Worm (Caenorhabditis elegans) whole organism, mixed stage, embryonic: ENCODE data around the gene skr-10.

Source experiments
- M03D4.4 ChIP-seq: sonication (generic microtip); optimal IDR thresholded peaks from 2 replicates; lab custom pipeline; 2017; ENCODE audit warnings: mild to moderate bottlenecking, missing genetic modification characterization, missing compliant biosample characterization
- bed-3 ChIP-seq: fragments of 200-800 bp; sonication (Bioruptor generic); optimal IDR thresholded peaks from 3 replicates; lab custom pipeline; 2018; ENCODE audit warnings: mild to moderate bottlenecking, missing genetic modification characterization, moderate library complexity, missing compliant biosample characterization
- blmp-1 ChIP-seq: fragments of 150-350 bp; optimal IDR thresholded peaks from 2 replicates; lab custom pipeline; 2014; ENCODE audit warnings: missing biosample characterization, missing genetic modification characterization
- ceh-39 ChIP-seq: fragments of 150-350 bp; optimal IDR thresholded peaks from 2 replicates; lab custom pipeline; 2014; ENCODE audit warnings: missing biosample characterization, missing genetic modification characterization
- ceh-43 ChIP-seq: fragments of 200-800 bp; sonication (Bioruptor generic); optimal IDR thresholded peaks from 2 replicates; lab custom pipeline; 2018; ENCODE audit warnings: mild to moderate bottlenecking, missing genetic modification characterization, moderate library complexity, missing compliant biosample characterization
- ceh-83 ChIP-seq: fragments of 200-800 bp; sonication (Bioruptor generic); optimal IDR thresholded peaks from 2 replicates; lab custom pipeline; 2018; ENCODE audit warnings: mild to moderate bottlenecking, missing genetic modification characterization, missing compliant biosample characterization
- ces-1 ChIP-seq: fragments of 150-350 bp; optimal IDR thresholded peaks from 2 replicates; lab custom pipeline; 2014; ENCODE audit warnings: missing biosample characterization, missing genetic modification reagents, missing genetic modification characterization
- cnd-1 ChIP-seq: fragments of 200-800 bp; sonication (Bioruptor generic); optimal IDR thresholded peaks from 2 replicates; lab custom pipeline; 2018; ENCODE audit warnings: mild to moderate bottlenecking, missing genetic modification characterization, missing compliant biosample characterization
- elt-1 ChIP-seq: sonication (generic microtip); optimal IDR thresholded peaks from 2 replicates; lab custom pipeline; 2017; ENCODE audit warnings: missing genetic modification characterization, mild to moderate bottlenecking, missing compliant biosample characterization, antibody characterized with exemption, moderate library complexity, borderline replicate concordance; ENCODE audit not compliant: insufficient read depth
- elt-3 ChIP-seq: fragments of 150-350 bp; optimal IDR thresholded peaks from 2 replicates; lab custom pipeline; 2014; ENCODE audit warnings: missing biosample characterization, missing genetic modification characterization
- flh-1 ChIP-seq: fragments of 200-800 bp; sonication (Bioruptor generic); optimal IDR thresholded peaks from 2 replicates; lab custom pipeline; 2018; ENCODE audit warnings: mild to moderate bottlenecking, missing genetic modification characterization, moderate library complexity, missing compliant biosample characterization
- ham-2 ChIP-seq: fragments of 200-800 bp; sonication (Bioruptor generic); optimal IDR thresholded peaks from 2 replicates; lab custom pipeline; 2018; ENCODE audit warnings: mild to moderate bottlenecking, missing genetic modification characterization, missing compliant biosample characterization
- hlh-1 ChIP-seq: fragments of 150-350 bp; optimal IDR thresholded peaks from 2 replicates; lab custom pipeline; 2014; ENCODE audit warnings: missing biosample characterization, missing genetic modification reagents, missing genetic modification characterization
- lin-13 ChIP-seq: fragments of 150-350 bp; optimal IDR thresholded peaks from 2 replicates; lab custom pipeline; 2014; ENCODE audit warnings: missing biosample characterization, missing genetic modification characterization
- lin-32 ChIP-seq: fragments of 200-800 bp; sonication (Bioruptor generic); optimal IDR thresholded peaks from 2 replicates; lab custom pipeline; 2018; ENCODE audit warnings: mild to moderate bottlenecking, missing genetic modification characterization, missing compliant biosample characterization
- lsy-2 ChIP-seq: fragments of 150-350 bp; optimal IDR thresholded peaks from 2 replicates; lab custom pipeline; 2014; ENCODE audit warnings: missing biosample characterization, missing genetic modification characterization
- mep-1 ChIP-seq: fragments of 150-350 bp; optimal IDR thresholded peaks from 2 replicates; lab custom pipeline; 2017; ENCODE audit warnings: missing biosample characterization, missing genetic modification reagents, missing genetic modification characterization, inconsistent platforms
- mls-2 ChIP-seq: sonication (generic microtip); optimal IDR thresholded peaks from 2 replicates; lab custom pipeline; 2016; ENCODE audit warnings: mild to moderate bottlenecking, missing genetic modification characterization, moderate library complexity, missing compliant biosample characterization
- nhr-237 ChIP-seq: fragments of 150-350 bp; optimal IDR thresholded peaks from 2 replicates; lab custom pipeline; 2014; ENCODE audit warnings: missing biosample characterization, missing genetic modification characterization
- nhr-28 ChIP-seq: fragments of 150-350 bp; optimal IDR thresholded peaks from 2 replicates; lab custom pipeline; 2014; ENCODE audit warnings: missing biosample characterization, missing genetic modification characterization
- pha-4 ChIP-seq: fragments of 150-350 bp; optimal IDR thresholded peaks from 2 replicates; lab custom pipeline; 2018; ENCODE audit warnings: missing biosample characterization, missing genetic modification reagents, missing genetic modification characterization
- sem-2 ChIP-seq: fragments of 200-800 bp; sonication (Bioruptor generic); optimal IDR thresholded peaks from 2 replicates; lab custom pipeline; 2018; ENCODE audit warnings: mild to moderate bottlenecking, missing genetic modification characterization, missing compliant biosample characterization
- snpc-4 ChIP-seq: fragments of 150-350 bp; optimal IDR thresholded peaks from 2 replicates; lab custom pipeline; 2014; ENCODE audit warnings: missing biosample characterization, missing genetic modification characterization
- sptf-1 ChIP-seq: sonication (generic microtip); optimal IDR thresholded peaks from 2 replicates; lab custom pipeline; 2017; ENCODE audit warnings: mild to moderate bottlenecking, missing genetic modification characterization, moderate library complexity, missing compliant biosample characterization
- tbx-8 ChIP-seq: fragments of 200-800 bp; sonication (Bioruptor generic); optimal IDR thresholded peaks from 2 replicates; lab custom pipeline; 2018; ENCODE audit warnings: mild to moderate bottlenecking, missing genetic modification characterization, moderate library complexity, missing compliant biosample characterization
- unc-120 ChIP-seq: sonication (generic microtip); optimal IDR thresholded peaks from 2 replicates; lab custom pipeline; 2017; ENCODE audit warnings: missing genetic modification characterization, missing compliant biosample characterization; ENCODE audit not compliant: poor library complexity, severe bottlenecking
- unc-62 ChIP-seq: fragments of 150-350 bp; optimal IDR thresholded peaks from 2 replicates; lab custom pipeline; 2014; ENCODE audit warnings: missing biosample characterization, missing genetic modification reagents, missing genetic modification characterization
- zip-8 ChIP-seq: fragments of 150-350 bp; optimal IDR thresholded peaks from 2 replicates; lab custom pipeline; 2014; ENCODE audit warnings: missing biosample characterization, missing genetic modification characterization
- ztf-11 ChIP-seq: fragments of 150-350 bp; optimal IDR thresholded peaks from 2 replicates; lab custom pipeline; 2014; ENCODE audit warnings: missing biosample characterization, missing genetic modification characterization

The skr-10 gene

DNA sequence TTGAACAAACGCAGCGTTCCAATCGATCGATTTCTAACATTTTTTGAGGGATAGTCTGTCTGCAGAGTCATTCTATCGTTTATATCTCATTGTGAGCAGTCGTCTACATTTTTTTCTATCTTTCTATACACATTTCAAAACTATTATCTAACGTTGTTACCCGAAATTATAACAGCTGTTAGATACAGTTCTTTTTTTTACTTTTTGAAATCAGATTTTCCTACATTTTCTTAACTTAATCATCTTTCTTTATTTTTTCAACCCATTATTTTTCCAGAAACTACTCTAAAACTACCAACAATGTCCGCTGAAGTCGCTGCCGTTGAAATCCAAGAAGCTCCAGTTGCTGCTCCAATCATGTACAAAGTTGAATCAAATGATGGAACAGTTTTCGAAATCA lies at the start of gene skr-10:
TSS of gene skr-10 (plus strand) at position 301 of the 400 bp plus-strand sequence.
- TF ChIP-seq ztf-11 (tag; lab: Kevin White, UChicago): no peak
- TF ChIP-seq lin-32 (GFP tag; lab: Kevin White, UChicago): no peak
- no peak for TF ChIP-seq sem-2 (GFP tag; lab: Kevin White, UChicago)
- TF ChIP-seq nhr-237 (tag; lab: Kevin White, UChicago): no peak
- no peak for TF ChIP-seq ceh-43 (GFP tag; lab: Kevin White, UChicago)
- TF ChIP-seq snpc-4 (tag; lab: Kevin White, UChicago): no peak
- no peak for TF ChIP-seq mls-2 (tag; lab: Kevin White, UChicago)
- TF ChIP-seq elt-1: no peak
- TF ChIP-seq M03D4.4 (tag; lab: Kevin White, UChicago): no peak
- no peak for TF ChIP-seq zip-8 (tag; lab: Kevin White, UChicago)
- no peak for TF ChIP-seq cnd-1 (tag; lab: Kevin White, UChicago)
- TF ChIP-seq nhr-28 (tag; lab: Kevin White, UChicago): no peak
- no peak for TF ChIP-seq ceh-39 (tag; lab: Kevin White, UChicago)
- no peak for TF ChIP-seq ham-2 (GFP tag; lab: Kevin White, UChicago)
- no peak for TF ChIP-seq unc-120 (tag; lab: Kevin White, UChicago)
- no peak for TF ChIP-seq ceh-83 (GFP tag; lab: Kevin White, UChicago)

DNA sequence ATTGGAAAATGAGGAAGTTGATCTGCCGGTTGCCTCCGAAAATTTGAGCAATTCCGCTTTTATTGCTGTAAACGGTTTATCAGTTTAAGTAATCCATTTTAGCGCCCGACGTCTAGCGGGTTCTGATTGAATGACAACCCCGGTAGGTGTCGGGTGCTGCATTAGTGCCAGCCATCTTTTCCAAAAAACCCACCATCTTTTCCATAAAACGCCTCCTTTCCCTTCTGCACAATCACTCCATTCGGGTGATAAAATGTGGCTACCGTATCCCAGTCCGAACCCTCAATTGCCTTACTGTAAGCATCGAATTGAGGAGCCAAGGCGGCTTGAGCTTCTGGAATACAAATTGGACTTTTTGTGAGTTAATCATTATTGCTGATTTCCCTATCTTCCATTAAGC lies 46.4 kb upstream of the skr-10 start:
- TF ChIP-seq unc-120 (tag; lab: Kevin White, UChicago) (no peak), hlh-1 (tag; lab: Kevin White, UChicago) (no peak), unc-62 (no peak), M03D4.4 (tag; lab: Kevin White, UChicago) (no peak), ceh-43 (GFP tag; lab: Kevin White, UChicago) (no peak), ceh-83 (GFP tag; lab: Kevin White, UChicago) (no peak), ham-2 (GFP tag; lab: Kevin White, UChicago) (no peak), nhr-28 (tag; lab: Kevin White, UChicago) (no peak), ceh-39 (tag; lab: Kevin White, UChicago) (no peak), mep-1 (tag; lab: Kevin White, UChicago) (no peak), blmp-1 (tag; lab: Kevin White, UChicago) (no peak), cnd-1 (tag; lab: Kevin White, UChicago) (no peak), ces-1 (GFP tag; lab: Kevin White, UChicago) (no peak), bed-3 (GFP tag; lab: Kevin White, UChicago) (no peak), nhr-237 (tag; lab: Kevin White, UChicago) (no peak), sptf-1 (no peak), sem-2 (GFP tag; lab: Kevin White, UChicago) (no peak)

DNA sequence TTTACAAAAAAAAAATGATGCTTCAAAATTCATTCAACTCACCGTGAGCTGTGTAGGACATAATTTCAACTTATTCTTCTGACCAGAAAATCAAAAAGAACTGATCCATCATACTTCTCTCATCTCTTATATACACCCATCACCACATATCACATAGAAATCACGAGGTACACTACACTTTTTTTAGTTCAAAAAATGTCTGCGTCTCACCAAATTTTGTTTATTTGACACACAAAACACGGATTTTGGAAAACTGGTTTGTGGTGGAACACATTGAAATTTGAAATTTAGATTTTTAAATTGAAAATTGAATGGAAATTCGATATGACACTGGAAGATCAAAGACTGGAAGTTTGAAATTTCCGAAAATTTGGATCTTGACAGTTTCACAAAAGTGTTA lies 45.5 kb upstream of the skr-10 start, which contains the start of gene Y105C5B.5:
TSS of gene Y105C5B.5 (minus strand) at position 103 of the 400 bp plus-strand sequence.
- TF ChIP-seq zip-8 (tag; lab: Kevin White, UChicago) (no peak), pha-4 (no peak), unc-62 (no peak), lin-32 (GFP tag; lab: Kevin White, UChicago) (no peak), ceh-83 (GFP tag; lab: Kevin White, UChicago) (no peak), snpc-4 (tag; lab: Kevin White, UChicago) (no peak), elt-1 (no peak), nhr-28 (tag; lab: Kevin White, UChicago) (no peak), elt-3 (tag; lab: Kevin White, UChicago) (no peak), flh-1 (no peak), mep-1 (tag; lab: Kevin White, UChicago) (no peak), sem-2 (GFP tag; lab: Kevin White, UChicago) (no peak), lin-13 (tag; lab: Kevin White, UChicago) (no peak), ces-1 (GFP tag; lab: Kevin White, UChicago) (no peak)

DNA sequence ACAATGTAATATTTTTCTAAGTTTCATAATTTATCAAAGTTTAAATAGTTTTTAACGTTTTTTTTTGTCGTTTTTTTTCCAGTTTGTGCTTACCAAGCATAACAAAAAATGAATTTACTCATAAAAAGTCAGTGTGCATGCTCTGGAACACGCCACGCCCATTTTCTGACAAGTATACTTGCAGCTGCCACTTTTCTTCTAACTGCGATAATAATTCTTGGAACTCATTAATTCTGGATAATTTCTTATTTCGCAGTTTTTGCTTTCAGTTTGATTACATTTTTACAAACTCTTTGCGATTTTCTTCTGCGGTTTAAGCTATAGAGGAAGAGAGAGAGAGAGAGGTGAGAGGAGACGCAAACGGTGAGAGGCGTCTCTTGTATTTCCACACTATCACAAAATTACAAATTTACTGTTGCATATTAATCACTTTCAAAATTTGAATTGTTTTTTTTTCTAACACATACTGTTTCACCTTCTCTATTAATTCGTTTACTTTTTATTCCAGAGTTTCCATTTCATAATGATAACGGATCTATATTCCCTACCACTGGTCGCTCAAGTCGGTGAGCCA lies 40.5 kb upstream of the skr-10 start, which contains the start of gene srv-15:
TSS of gene srv-15 (plus strand) at position 524 of the 574 bp plus-strand sequence.
- TF ChIP-seq tbx-8 (no peak), lsy-2 (tag; lab: Kevin White, UChicago) (no peak), elt-3 (tag; lab: Kevin White, UChicago) (no peak), lin-32 (GFP tag; lab: Kevin White, UChicago) (no peak), ceh-83 (GFP tag; lab: Kevin White, UChicago) (no peak)
